Worm (Caenorhabditis elegans) whole organism, L3 larva: ENCODE measurements around the gene efl-1.

Experiments used
- egl-27 ChIP-seq: sonication (generic microtip); optimal IDR thresholded peaks from 4 replicates; lab custom pipeline; 2017; ENCODE audit warnings: missing biosample characterization, missing genetic modification reagents, missing genetic modification characterization
- fkh-10 ChIP-seq: sonication (generic microtip); optimal IDR thresholded peaks from 2 replicates; lab custom pipeline; 2017; ENCODE audit warnings: missing biosample characterization, missing genetic modification reagents, missing genetic modification characterization
- nhr-12 ChIP-seq: fragments of 150-350 bp; optimal IDR thresholded peaks from 2 replicates; lab custom pipeline; 2014; ENCODE audit warnings: missing biosample characterization, missing genetic modification characterization
- nhr-25 ChIP-seq: sonication (generic microtip); optimal IDR thresholded peaks from 2 replicates; lab custom pipeline; 2017; ENCODE audit warnings: missing biosample characterization, missing genetic modification characterization
- pqm-1 ChIP-seq: fragments of 150-350 bp; optimal IDR thresholded peaks from 2 replicates; lab custom pipeline; 2017; ENCODE audit warnings: missing biosample characterization, missing genetic modification characterization, inconsistent platforms
- sea-2 ChIP-seq: fragments of 150-350 bp; sonication (generic microtip); optimal IDR thresholded peaks from 4 replicates; lab custom pipeline; 2014; ENCODE audit warnings: missing biosample characterization, missing genetic modification reagents, missing genetic modification characterization
- unc-62 ChIP-seq: fragments of 150-350 bp; sonication (generic microtip); optimal IDR thresholded peaks from 4 replicates; lab custom pipeline; 2014; ENCODE audit warnings: missing biosample characterization, missing genetic modification reagents, missing genetic modification characterization
- zag-1 ChIP-seq: fragments of 150-350 bp; optimal IDR thresholded peaks from 2 replicates; lab custom pipeline; 2014; ENCODE audit warnings: missing biosample characterization, missing genetic modification characterization

DNA sequence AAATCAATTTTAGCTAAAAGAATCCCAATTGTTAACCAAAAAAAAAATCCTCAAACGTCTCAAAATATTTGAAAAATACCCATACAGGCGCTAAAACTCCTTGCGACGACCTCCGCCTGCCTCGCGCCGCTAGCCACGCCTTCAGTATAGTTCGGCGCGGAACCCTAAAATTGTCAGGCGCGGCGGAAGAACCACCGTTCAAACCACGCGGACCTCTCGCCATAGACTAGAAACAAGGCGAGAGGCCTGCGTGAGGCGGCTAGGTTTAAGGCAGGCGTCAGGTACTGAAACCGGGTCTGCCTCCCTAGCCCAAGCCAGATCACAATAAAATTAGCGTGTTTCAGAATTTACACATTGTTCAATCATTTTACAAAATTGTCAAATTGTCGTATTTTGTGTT, 26.9 kb upstream of the efl-1 start:
- TF ChIP-seq pqm-1 (tag; lab: Kevin White, UChicago) = no peak
- no peak for TF ChIP-seq sea-2 (GFP tag; lab: Kevin White, UChicago)
- no peak for TF ChIP-seq unc-62 (GFP tag; lab: Kevin White, UChicago)
- TF ChIP-seq fkh-10 (GFP tag; lab: Kevin White, UChicago) = no peak
- no peak for TF ChIP-seq zag-1 (tag; lab: Kevin White, UChicago)
- no peak for TF ChIP-seq nhr-25 (tag; lab: Kevin White, UChicago)
- no peak for TF ChIP-seq egl-27
- TF ChIP-seq nhr-12 (tag; lab: Kevin White, UChicago) = no peak
